Worm (Caenorhabditis elegans) whole organism, L3 larva: Measurements from ENCODE around the gene srv-1.

Experiments used
- R02D3.7 ChIP-seq: fragments of 150-350 bp; optimal IDR thresholded peaks from 2 replicates; lab custom pipeline; 2014; ENCODE audit warnings: missing biosample characterization, missing genetic modification characterization
- aly-2 ChIP-seq: fragments of 150-350 bp; optimal IDR thresholded peaks from 2 replicates; lab custom pipeline; 2014; ENCODE audit warnings: missing biosample characterization, missing genetic modification characterization
- ama-1 ChIP-seq: fragments of 150-350 bp; optimal IDR thresholded peaks from 2 replicates; lab custom pipeline; 2018
- ceh-16 ChIP-seq: sonication (generic microtip); optimal IDR thresholded peaks from 2 replicates; lab custom pipeline; 2017; ENCODE audit warnings: missing biosample characterization, missing genetic modification characterization
- ceh-28 ChIP-seq: fragments of 150-350 bp; optimal IDR thresholded peaks from 2 replicates; lab custom pipeline; 2014; ENCODE audit warnings: missing biosample characterization, missing genetic modification reagents, missing genetic modification characterization
- daf-12 ChIP-seq: fragments of 150-350 bp; optimal IDR thresholded peaks from 2 replicates; lab custom pipeline; 2014; ENCODE audit warnings: missing biosample characterization, missing genetic modification reagents, missing genetic modification characterization
- elt-1 ChIP-seq: fragments of 150-350 bp; optimal IDR thresholded peaks from 2 replicates; lab custom pipeline; 2014; ENCODE audit warnings: missing biosample characterization, missing genetic modification characterization
- elt-2 ChIP-seq: sonication (generic microtip); optimal IDR thresholded peaks from 2 replicates; lab custom pipeline; 2016; ENCODE audit warnings: missing genetic modification reagents, mild to moderate bottlenecking, missing genetic modification characterization, missing compliant biosample characterization
- elt-3 ChIP-seq, 3 experiments: fragments of 150-350 bp in 1 of 3; sonication (generic microtip) in 2 of 3; optimal IDR thresholded peaks; 2 replicates in 2 of 3; 4 replicates in 1 of 3; lab custom pipeline; 2014 to 2017; ENCODE audit warnings: missing biosample characterization in 3 of 3, missing genetic modification characterization in 3 of 3
- eor-1 ChIP-seq, 2 experiments: fragments of 150-350 bp; optimal IDR thresholded peaks; 2 replicates each; lab custom pipeline; 2014 to 2018; ENCODE audit warnings: missing biosample characterization in 2 of 2, missing genetic modification characterization in 2 of 2
- fkh-10 ChIP-seq: sonication (generic microtip); optimal IDR thresholded peaks from 2 replicates; lab custom pipeline; 2017; ENCODE audit warnings: missing biosample characterization, missing genetic modification reagents, missing genetic modification characterization
- fkh-2 ChIP-seq: fragments of 150-350 bp; optimal IDR thresholded peaks from 2 replicates; lab custom pipeline; 2014; ENCODE audit warnings: missing biosample characterization, missing genetic modification reagents, missing genetic modification characterization
- fos-1 ChIP-seq: fragments of 150-350 bp; optimal IDR thresholded peaks from 2 replicates; lab custom pipeline; 2014; ENCODE audit warnings: missing biosample characterization, missing genetic modification characterization
- hmg-11 ChIP-seq: sonication (generic microtip); optimal IDR thresholded peaks from 2 replicates; lab custom pipeline; 2016; ENCODE audit warnings: missing genetic modification characterization, missing compliant biosample characterization
- lin-39 ChIP-seq: fragments of 150-350 bp; optimal IDR thresholded peaks from 2 replicates; lab custom pipeline; 2018; ENCODE audit warnings: missing biosample characterization, missing genetic modification reagents, missing genetic modification characterization
- lsy-12 ChIP-seq: sonication (generic microtip); optimal IDR thresholded peaks from 2 replicates; lab custom pipeline; 2016; ENCODE audit warnings: mild to moderate bottlenecking, missing genetic modification characterization, missing compliant biosample characterization
- mdl-1 ChIP-seq: fragments of 150-350 bp; optimal IDR thresholded peaks from 2 replicates; lab custom pipeline; 2014; ENCODE audit warnings: missing biosample characterization, missing genetic modification characterization
- mml-1 ChIP-seq: fragments of 150-350 bp; sonication (generic microtip); optimal IDR thresholded peaks from 3 replicates; lab custom pipeline; 2014; ENCODE audit warnings: missing biosample characterization, missing genetic modification characterization
- nfya-1 ChIP-seq: sonication (generic microtip); optimal IDR thresholded peaks from 2 replicates; lab custom pipeline; 2017; ENCODE audit warnings: missing genetic modification characterization, mild to moderate bottlenecking, missing compliant biosample characterization, antibody characterized with exemption, moderate library complexity; ENCODE audit not compliant: insufficient read depth
- nhr-11 ChIP-seq: fragments of 150-350 bp; optimal IDR thresholded peaks from 2 replicates; lab custom pipeline; 2014; ENCODE audit warnings: missing biosample characterization, missing genetic modification characterization
- nhr-12 ChIP-seq: fragments of 150-350 bp; optimal IDR thresholded peaks from 2 replicates; lab custom pipeline; 2014; ENCODE audit warnings: missing biosample characterization, missing genetic modification characterization
- nhr-237 ChIP-seq: fragments of 150-350 bp; optimal IDR thresholded peaks from 2 replicates; lab custom pipeline; 2014; ENCODE audit warnings: missing biosample characterization, missing genetic modification characterization
- nhr-25 ChIP-seq: sonication (generic microtip); optimal IDR thresholded peaks from 2 replicates; lab custom pipeline; 2017; ENCODE audit warnings: missing biosample characterization, missing genetic modification characterization
- nhr-28 ChIP-seq: fragments of 150-350 bp; optimal IDR thresholded peaks from 2 replicates; lab custom pipeline; 2014; ENCODE audit warnings: missing biosample characterization, missing genetic modification characterization
- nhr-43 ChIP-seq: sonication (generic microtip); optimal IDR thresholded peaks from 2 replicates; lab custom pipeline; 2016; ENCODE audit warnings: mild to moderate bottlenecking, missing genetic modification characterization, missing compliant biosample characterization; ENCODE audit not compliant: poor library complexity, severe bottlenecking
- nhr-76 ChIP-seq: fragments of 150-350 bp; sonication (generic microtip); optimal IDR thresholded peaks from 5 replicates; lab custom pipeline; 2014; ENCODE audit warnings: missing biosample characterization, missing genetic modification characterization
- nhr-77 ChIP-seq: fragments of 150-350 bp; optimal IDR thresholded peaks from 2 replicates; lab custom pipeline; 2014; ENCODE audit warnings: missing biosample characterization, missing genetic modification characterization
- pha-4 ChIP-seq: fragments of 150-350 bp; optimal IDR thresholded peaks from 2 replicates; lab custom pipeline; 2014; ENCODE audit warnings: missing biosample characterization, missing genetic modification reagents, missing genetic modification characterization
- pqm-1 ChIP-seq: fragments of 150-350 bp; optimal IDR thresholded peaks from 2 replicates; lab custom pipeline; 2017; ENCODE audit warnings: missing biosample characterization, missing genetic modification characterization, inconsistent platforms
- sea-2 ChIP-seq: fragments of 150-350 bp; sonication (generic microtip); optimal IDR thresholded peaks from 4 replicates; lab custom pipeline; 2014; ENCODE audit warnings: missing biosample characterization, missing genetic modification reagents, missing genetic modification characterization
- skn-1 ChIP-seq: fragments of 150-350 bp; optimal IDR thresholded peaks from 2 replicates; lab custom pipeline; 2014; ENCODE audit warnings: missing biosample characterization, missing genetic modification characterization
- snpc-4 ChIP-seq: fragments of 150-350 bp; optimal IDR thresholded peaks from 2 replicates; lab custom pipeline; 2014; ENCODE audit warnings: missing biosample characterization, missing genetic modification characterization
- tbx-2 ChIP-seq: sonication (generic microtip); optimal IDR thresholded peaks from 2 replicates; lab custom pipeline; 2016; ENCODE audit warnings: mild to moderate bottlenecking, missing genetic modification characterization, missing compliant biosample characterization
- unc-39 ChIP-seq: sonication (generic microtip); optimal IDR thresholded peaks from 4 replicates; lab custom pipeline; 2017; ENCODE audit warnings: missing biosample characterization, missing genetic modification characterization
- unc-62 ChIP-seq: fragments of 150-350 bp; sonication (generic microtip); optimal IDR thresholded peaks from 4 replicates; lab custom pipeline; 2014; ENCODE audit warnings: missing biosample characterization, missing genetic modification reagents, missing genetic modification characterization
- ztf-4 ChIP-seq: fragments of 150-350 bp; optimal IDR thresholded peaks from 2 replicates; lab custom pipeline; 2014; ENCODE audit warnings: missing biosample characterization, missing genetic modification characterization

srv-1 gene

DNA sequence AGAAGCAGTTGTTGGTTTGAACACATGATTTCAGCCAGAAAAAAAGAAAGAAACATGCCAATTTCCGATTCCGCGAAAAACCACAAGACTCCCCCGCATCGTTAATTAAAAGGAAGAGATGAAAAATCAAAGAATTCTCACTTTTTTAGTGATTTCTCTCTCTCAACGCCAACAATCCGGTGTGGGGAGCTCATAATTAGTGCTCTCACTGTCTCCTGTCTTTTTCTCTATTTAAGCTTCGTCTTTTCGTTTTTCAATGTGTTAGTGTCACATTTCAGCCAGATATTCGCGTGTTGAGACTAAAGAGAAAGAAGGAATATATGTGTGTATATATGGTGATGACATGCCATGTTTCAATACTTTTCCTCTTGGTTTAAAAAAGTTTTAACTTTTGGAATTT is 23.5 kb downstream of the srv-1 start:
- no peak for TF ChIP-seq ama-1 (lab: Kevin White, UChicago)
- no peak for TF ChIP-seq unc-62 (GFP tag; lab: Kevin White, UChicago)
- no peak for TF ChIP-seq snpc-4
- no peak for TF ChIP-seq fkh-10 (GFP tag; lab: Kevin White, UChicago)
- TF ChIP-seq fos-1 = no peak
- no peak for TF ChIP-seq ceh-16
- no peak for TF ChIP-seq nhr-237 (tag; lab: Kevin White, UChicago)
- TF ChIP-seq nhr-11 = peak; percentile 2
- TF ChIP-seq lsy-12 (tag; lab: Kevin White, UChicago) = no peak
- no peak for TF ChIP-seq nhr-28
- peak; percentile 19 for TF ChIP-seq nfya-1 (tag; lab: Kevin White, UChicago)
- TF ChIP-seq pha-4 (tag; lab: Kevin White, UChicago) = no peak
- no peak for TF ChIP-seq sea-2
- TF ChIP-seq hmg-11 = no peak
- TF ChIP-seq tbx-2 (tag; lab: Kevin White, UChicago) = peak; percentile 21
- no peak for TF ChIP-seq R02D3.7
- no peak for TF ChIP-seq elt-2 (tag; lab: Kevin White, UChicago)
- peak; percentile 21 for TF ChIP-seq nhr-43 (tag; lab: Kevin White, UChicago)
- TF ChIP-seq mml-1 = no peak

DNA sequence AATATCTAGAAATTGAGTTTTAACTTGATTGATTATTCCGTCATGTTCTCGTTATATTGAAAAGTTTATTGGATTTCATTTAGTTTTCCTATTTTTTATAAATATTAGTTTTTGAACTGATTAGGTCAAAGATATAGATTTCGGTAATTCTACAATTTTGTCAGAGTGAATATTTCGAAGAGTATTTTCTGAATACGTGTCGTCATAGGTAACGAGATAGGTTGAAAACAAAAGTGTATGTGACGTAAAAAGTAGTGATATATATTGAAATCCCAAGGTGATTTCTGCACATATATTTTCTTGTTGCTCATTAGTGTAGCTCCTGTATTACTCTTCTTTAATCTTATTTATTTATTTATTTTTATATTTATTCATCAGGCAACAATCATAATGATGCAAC is 30.6 kb downstream of the srv-1 start, which contains the start of gene K04C2.7:
Gene K04C2.7, plus strand, starts transcription at position 301 of the 400 bp plus-strand sequence.
- no peak for TF ChIP-seq lin-39 (tag; lab: Kevin White, UChicago)
- no peak for TF ChIP-seq skn-1 (tag; lab: Kevin White, UChicago)
- no peak for TF ChIP-seq mdl-1 (tag; lab: Kevin White, UChicago)
- no peak for TF ChIP-seq nhr-77 (tag; lab: Kevin White, UChicago)
- no peak for TF ChIP-seq snpc-4
- no peak for TF ChIP-seq hmg-11
- no peak for TF ChIP-seq pha-4 (tag; lab: Kevin White, UChicago)
- no peak for TF ChIP-seq nhr-76 (tag; lab: Kevin White, UChicago)
- no peak for TF ChIP-seq nhr-11
- no peak for TF ChIP-seq sea-2
- no peak for TF ChIP-seq unc-39 (tag; lab: Kevin White, UChicago)
- no peak for TF ChIP-seq fkh-10 (GFP tag; lab: Kevin White, UChicago)
- TF ChIP-seq fkh-2 (tag; lab: Kevin White, UChicago) = no peak
- TF ChIP-seq nhr-25 = no peak
- no peak for TF ChIP-seq ztf-4
- no peak for TF ChIP-seq nfya-1 (tag; lab: Kevin White, UChicago)
- no peak for TF ChIP-seq mml-1
- TF ChIP-seq tbx-2 (tag; lab: Kevin White, UChicago) = no peak
- TF ChIP-seq nhr-237 (tag; lab: Kevin White, UChicago) = no peak

DNA sequence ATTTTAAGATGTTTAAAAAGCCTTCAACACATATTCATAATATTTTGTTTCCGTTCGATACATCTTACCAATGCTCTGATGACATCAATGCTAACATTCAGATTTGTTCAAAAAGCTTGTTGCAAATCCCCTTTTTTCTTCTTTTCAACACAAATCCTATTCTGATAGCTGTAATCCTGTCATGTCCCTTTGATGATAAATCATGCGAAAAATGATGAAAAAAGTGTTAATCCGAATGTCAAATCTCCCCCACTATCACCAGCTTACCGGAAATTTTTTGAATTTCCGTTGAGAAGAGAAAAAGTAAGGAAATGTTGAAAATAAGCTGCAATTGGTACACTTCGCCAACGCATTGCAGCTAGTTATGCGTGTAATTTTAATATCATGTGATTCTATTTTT is 31.6 kb downstream of the srv-1 start:
- no peak for TF ChIP-seq nhr-28

DNA sequence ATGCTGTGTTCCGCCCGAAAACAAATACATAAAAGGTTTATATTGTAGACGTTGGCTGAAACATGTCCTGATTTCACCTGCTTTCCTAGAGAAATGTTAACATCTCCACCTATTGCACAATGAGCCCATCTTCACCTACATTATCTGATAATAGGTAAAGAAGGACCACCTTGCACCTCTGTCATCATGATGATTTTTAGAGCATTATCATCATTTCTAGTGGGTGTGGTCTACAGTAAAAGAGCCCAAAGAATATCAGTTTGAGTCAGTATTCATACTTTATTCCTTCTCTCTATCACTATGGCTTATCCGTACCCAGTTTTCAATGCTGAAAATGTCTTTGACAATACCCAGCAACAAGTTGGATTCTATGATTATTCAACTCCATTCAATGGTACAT is 34.0 kb downstream of the srv-1 start, which contains the start of gene med-2:
Gene med-2, plus strand, starts transcription at position 301 of the 400 bp plus-strand sequence.
- TF ChIP-seq lin-39 (tag; lab: Kevin White, UChicago) (no peak), nhr-77 (tag; lab: Kevin White, UChicago) (no peak), elt-1 (tag; lab: Kevin White, UChicago) (no peak), nhr-28 (no peak), skn-1 (tag; lab: Kevin White, UChicago) (no peak)

- TF ChIP-seq eor-1 (tag; optimal IDR thresholded peaks at IDR 0.05; lab: Kevin White, UChicago) (no peak), nhr-237 (tag; lab: Kevin White, UChicago) (no peak), nhr-76 (tag; lab: Kevin White, UChicago) (no peak), nhr-12 (no peak), pha-4 (tag; lab: Kevin White, UChicago) (no peak), fkh-10 (GFP tag; lab: Kevin White, UChicago) (no peak), lsy-12 (tag; lab: Kevin White, UChicago) (no peak), fos-1 (no peak), pqm-1 (tag; lab: Kevin White, UChicago) (no peak), elt-3 (tag; optimal IDR thresholded peaks at IDR 0.05; lab: Kevin White, UChicago) (no peak), nhr-11 (no peak), daf-12 (tag; lab: Kevin White, UChicago) (no peak), snpc-4 (no peak), aly-2 (tag; lab: Kevin White, UChicago) (no peak), ceh-28 (tag; lab: Kevin White, UChicago) (no peak), nhr-43 (tag; lab: Kevin White, UChicago) (no peak)
- TF ChIP-seq, all 47 proteins: peak for 0
Measured at ce11 chrIII:6885889-6886288, 35.7 kb downstream of the srv-1 start.
